Fruit fly (Drosophila melanogaster) whole organism, embryonic: ENCODE results near the gene Fdh.
A peak's percentile ranks its signal among the peaks of the same experiment; 100 is the strongest.

ENCODE experiments used
- Ada2b ChIP-seq: fragments of 200-800 bp; sonication (Bioruptor generic); IDR thresholded peaks from 2 replicates; pipeline ENCODE4 v1.3.6; 2022; ENCODE audit warnings: missing biosample characterization, missing genetic modification characterization
- Bteb2 ChIP-seq: fragments of 200-800 bp; sonication (Bioruptor generic); optimal IDR thresholded peaks from 2 replicates; lab custom pipeline; 2016; ENCODE audit warnings: missing biosample characterization, missing genetic modification characterization
- CG10147 ChIP-seq: fragments of 200-800 bp; sonication (Bioruptor generic); optimal IDR thresholded peaks from 2 replicates; lab custom pipeline; 2019; ENCODE audit warnings: missing biosample characterization, mild to moderate bottlenecking, missing genetic modification characterization, moderate library complexity
- CG10654 ChIP-seq: fragments of 200-800 bp; sonication (Bioruptor generic); optimal IDR thresholded peaks from 2 replicates; lab custom pipeline; 2016; ENCODE audit warnings: missing biosample characterization, missing genetic modification characterization
- CG11456 ChIP-seq: fragments of 200-800 bp; sonication (Bioruptor generic); IDR thresholded peaks from 3 replicates; pipeline ENCODE4 v1.3.6; 2022; ENCODE audit warnings: missing biosample characterization, missing genetic modification characterization
- CG12659 ChIP-seq: fragments of 200-800 bp; sonication (Bioruptor generic); optimal IDR thresholded peaks from 3 replicates; lab custom pipeline; 2017; ENCODE audit warnings: mild to moderate bottlenecking, missing biosample characterization, missing genetic modification reagents, missing genetic modification characterization
- CG14441 ChIP-seq: fragments of 200-800 bp; sonication (Bioruptor generic); IDR thresholded peaks from 2 replicates; pipeline ENCODE4 v1.3.6; 2022; ENCODE audit warnings: missing biosample characterization, missing genetic modification characterization
- CG14965 ChIP-seq: fragments of 200-800 bp; sonication (Bioruptor generic); optimal IDR thresholded peaks from 2 replicates; lab custom pipeline; 2016; ENCODE audit warnings: missing biosample characterization, missing genetic modification characterization, borderline replicate concordance
- CG15514 ChIP-seq: fragments of 200-800 bp; sonication (Bioruptor generic); optimal IDR thresholded peaks from 3 replicates; lab custom pipeline; 2017; ENCODE audit warnings: missing biosample characterization, missing genetic modification characterization, mild to moderate bottlenecking, moderate library complexity, missing genetic modification reagents
- CG1602 ChIP-seq: fragments of 200-800 bp; sonication (Bioruptor generic); optimal IDR thresholded peaks from 3 replicates; lab custom pipeline; 2016; ENCODE audit warnings: missing biosample characterization, missing genetic modification characterization
- CG17361 ChIP-seq: fragments of 200-800 bp; sonication (Bioruptor generic); IDR thresholded peaks from 3 replicates; pipeline ENCODE4 v1.3.6; 2022; ENCODE audit warnings: missing biosample characterization, missing genetic modification characterization
- CG17912 ChIP-seq: fragments of 200-800 bp; sonication (Bioruptor generic); optimal IDR thresholded peaks from 2 replicates; lab custom pipeline; 2018; ENCODE audit warnings: missing biosample characterization, mild to moderate bottlenecking, missing genetic modification characterization
- CG2120 ChIP-seq: fragments of 200-800 bp; sonication (Bioruptor generic); optimal IDR thresholded peaks from 3 replicates; lab custom pipeline; 2016; ENCODE audit warnings: missing biosample characterization, missing genetic modification characterization
- CG34224 ChIP-seq: fragments of 200-800 bp; sonication (Bioruptor generic); IDR thresholded peaks from 3 replicates; pipeline ENCODE4 v1.3.6; 2022; ENCODE audit warnings: missing biosample characterization, missing genetic modification characterization; ENCODE audit not compliant: partially characterized antibody
- CG34422 ChIP-seq: fragments of 200-800 bp; sonication (Bioruptor generic); IDR thresholded peaks from 3 replicates; pipeline ENCODE4 v1.3.6; 2022; ENCODE audit warnings: missing biosample characterization, missing genetic modification characterization
- CG8290 ChIP-seq, 3 experiments: fragments of 200-800 bp; sonication (Bioruptor generic); optimal IDR thresholded peaks; 2 replicates each; lab custom pipeline; 2016 to 2019; ENCODE audit warnings: missing biosample characterization in 3 of 3, missing genetic modification characterization in 3 of 3, mild to moderate bottlenecking in 2 of 3, moderate library complexity in 1 of 3
- CG8924 ChIP-seq: fragments of 200-800 bp; optimal IDR thresholded peaks from 3 replicates; lab custom pipeline; 2019; ENCODE audit warnings: missing biosample characterization, mild to moderate bottlenecking, missing genetic modification characterization, moderate library complexity
- CG9609 ChIP-seq: fragments of 200-800 bp; sonication (Bioruptor generic); optimal IDR thresholded peaks from 3 replicates; lab custom pipeline; 2016; ENCODE audit warnings: missing biosample characterization, missing genetic modification characterization
- CHES-1-like ChIP-seq: fragments of 200-800 bp; sonication (Bioruptor generic); optimal IDR thresholded peaks from 2 replicates; lab custom pipeline; 2016; ENCODE audit warnings: missing biosample characterization, missing genetic modification characterization
- CTCF ChIP-seq: fragments of 200-800 bp; sonication (Bioruptor generic); optimal IDR thresholded peaks from 2 replicates; lab custom pipeline; 2017; ENCODE audit warnings: missing biosample characterization, mild to moderate bottlenecking, missing genetic modification characterization, moderate library complexity
- CoRest ChIP-seq: fragments of 200-800 bp; sonication (Bioruptor generic); optimal IDR thresholded peaks from 3 replicates; lab custom pipeline; 2018; ENCODE audit warnings: missing biosample characterization, mild to moderate bottlenecking, missing genetic modification characterization, moderate library complexity
- Dp ChIP-seq: fragments of 200-800 bp; sonication (Bioruptor generic); optimal IDR thresholded peaks from 2 replicates; lab custom pipeline; 2018; ENCODE audit warnings: missing biosample characterization, mild to moderate bottlenecking, missing genetic modification characterization, moderate library complexity
- Ets97D ChIP-seq: fragments of 200-800 bp; sonication (Bioruptor generic); optimal IDR thresholded peaks from 3 replicates; lab custom pipeline; 2016; ENCODE audit warnings: missing biosample characterization, missing genetic modification characterization
- Fer1 ChIP-seq: fragments of 200-800 bp; sonication (Bioruptor generic); optimal IDR thresholded peaks from 2 replicates; lab custom pipeline; 2017; ENCODE audit warnings: missing biosample characterization, mild to moderate bottlenecking, missing genetic modification characterization
- HLH54F ChIP-seq: fragments of 200-800 bp; sonication (Bioruptor generic); optimal IDR thresholded peaks from 3 replicates; lab custom pipeline; 2016; ENCODE audit warnings: missing biosample characterization, missing genetic modification characterization
- Lpt ChIP-seq: fragments of >200 bp; optimal IDR thresholded peaks from 2 replicates; lab custom pipeline; 2018; ENCODE audit warnings: missing biosample characterization, missing genetic modification characterization
- MBD-R2 ChIP-seq: fragments of 200-800 bp; sonication (Bioruptor generic); IDR thresholded peaks from 2 replicates; pipeline ENCODE4 v1.3.6; 2022; ENCODE audit warnings: missing biosample characterization, missing genetic modification characterization
- MESR4 ChIP-seq: fragments of 200-800 bp; sonication (Bioruptor generic); optimal IDR thresholded peaks from 2 replicates; lab custom pipeline; 2018; ENCODE audit warnings: missing biosample characterization, mild to moderate bottlenecking, missing genetic modification characterization, moderate library complexity
- Mrtf ChIP-seq: fragments of 200-800 bp; sonication (Bioruptor generic); IDR thresholded peaks from 3 replicates; pipeline ENCODE4 v1.3.6; 2022; ENCODE audit warnings: missing biosample characterization, missing genetic modification characterization
- Myb ChIP-seq: fragments of 200-800 bp; sonication (Bioruptor generic); optimal IDR thresholded peaks from 2 replicates; lab custom pipeline; 2016; ENCODE audit warnings: missing biosample characterization, missing genetic modification characterization
- Nf-YC ChIP-seq: fragments of 200-800 bp; optimal IDR thresholded peaks from 3 replicates; lab custom pipeline; 2019; ENCODE audit warnings: missing biosample characterization, mild to moderate bottlenecking, missing genetic modification characterization, moderate library complexity
- Ptx1 ChIP-seq: fragments of 200-800 bp; sonication (Bioruptor generic); IDR thresholded peaks from 2 replicates; pipeline ENCODE4 v1.3.6; 2022; ENCODE audit warnings: missing biosample characterization, missing genetic modification characterization
- Xrp1 ChIP-seq: fragments of 200-800 bp; sonication (Bioruptor generic); IDR thresholded peaks from 2 replicates; pipeline ENCODE4 v1.3.6; 2022; ENCODE audit warnings: missing biosample characterization, missing genetic modification characterization
- ase ChIP-seq: fragments of 200-800 bp; sonication (Bioruptor generic); IDR thresholded peaks from 3 replicates; pipeline ENCODE4 v1.3.6; 2022; ENCODE audit warnings: missing biosample characterization, missing genetic modification characterization
- da ChIP-seq: fragments of 200-800 bp; sonication (Bioruptor generic); optimal IDR thresholded peaks from 2 replicates; lab custom pipeline; 2016; ENCODE audit warnings: missing biosample characterization, missing genetic modification characterization
- ems ChIP-seq: fragments of 200-800 bp; sonication (Bioruptor generic); optimal IDR thresholded peaks from 3 replicates; lab custom pipeline; 2016; ENCODE audit warnings: missing biosample characterization, missing genetic modification characterization
- hbn ChIP-seq: fragments of 200-800 bp; sonication (Bioruptor generic); IDR thresholded peaks from 2 replicates; pipeline ENCODE4 v1.3.6; 2022; ENCODE audit warnings: missing biosample characterization, missing genetic modification characterization; ENCODE audit not compliant: partially characterized antibody
- hkb ChIP-seq, 2 experiments: fragments of 200-800 bp in 1 of 2; fragments of >200 bp in 1 of 2; sonication (Bioruptor generic) in 1 of 2; IDR thresholded peaks in 1 of 2; optimal IDR thresholded peaks in 1 of 2; 2 replicates each; pipeline versions ENCODE4 v1.3.6 to Lab custom; 2017 to 2022; ENCODE audit warnings: missing biosample characterization in 1 of 2, missing genetic modification characterization in 1 of 2
- ind ChIP-seq: fragments of 200-800 bp; sonication (Bioruptor generic); optimal IDR thresholded peaks from 3 replicates; lab custom pipeline; 2016; ENCODE audit warnings: missing biosample characterization, missing genetic modification characterization
- knrl ChIP-seq: fragments of 200-800 bp; sonication (Bioruptor generic); IDR thresholded peaks from 3 replicates; pipeline ENCODE4 v1.3.6; 2022; ENCODE audit warnings: missing biosample characterization, missing genetic modification characterization; ENCODE audit not compliant: partially characterized antibody
- nom ChIP-seq: fragments of 200-800 bp; sonication (Bioruptor generic); optimal IDR thresholded peaks from 2 replicates; lab custom pipeline; 2017; ENCODE audit warnings: missing biosample characterization, missing genetic modification characterization, mild to moderate bottlenecking, moderate library complexity, missing genetic modification reagents
- rib ChIP-seq: fragments of 200-800 bp; sonication (Bioruptor generic); IDR thresholded peaks from 2 replicates; pipeline ENCODE4 v1.3.6; 2022; ENCODE audit warnings: missing biosample characterization, missing genetic modification characterization
- salm ChIP-seq: fragments of 200-800 bp; sonication (Bioruptor generic); optimal IDR thresholded peaks from 2 replicates; lab custom pipeline; 2018; ENCODE audit warnings: missing biosample characterization, mild to moderate bottlenecking, missing genetic modification characterization
- sens ChIP-seq: fragments of 200-800 bp; sonication (Bioruptor generic); peaks from one replicate; lab custom pipeline; 2016; ENCODE audit warnings: missing biosample characterization, missing genetic modification characterization
- sr ChIP-seq: fragments of 200-800 bp; sonication (Bioruptor generic); IDR thresholded peaks from 3 replicates; pipeline ENCODE4 v1.3.6; 2022; ENCODE audit warnings: missing biosample characterization, missing genetic modification characterization
- unc-4 ChIP-seq: fragments of 200-800 bp; sonication (Bioruptor generic); IDR thresholded peaks from 2 replicates; pipeline ENCODE4 v1.3.6; 2022; ENCODE audit warnings: missing biosample characterization, missing genetic modification characterization; ENCODE audit not compliant: partially characterized antibody

The Fdh gene

DNA sequence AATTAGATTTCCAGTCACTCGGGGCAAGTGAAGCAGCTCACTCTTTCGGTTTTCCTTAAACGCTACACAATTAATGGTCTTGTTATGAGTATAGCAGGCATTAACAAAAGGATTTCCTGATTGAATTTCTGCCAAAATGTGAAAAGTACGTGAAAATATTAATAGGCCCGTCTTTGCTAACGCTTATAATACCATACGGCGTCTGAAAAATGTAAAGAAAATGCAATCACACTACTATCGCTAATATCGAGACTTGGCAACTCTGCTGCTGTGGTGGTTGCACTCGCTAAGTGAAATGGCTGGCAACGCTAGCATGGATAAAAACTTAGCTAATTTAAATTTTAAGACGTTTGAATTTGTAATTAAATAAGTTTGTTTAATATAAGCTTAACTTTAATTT, 21.1 kb upstream of the Fdh start, which contains the start of gene CG6621 (continued):
- peak; percentile 46 for TF ChIP-seq ems
- peak; percentile 9 for TF ChIP-seq Fer1 (GFP tag; lab: Kevin White, UChicago)
- TF ChIP-seq CG9609 (GFP tag; lab: Kevin White, UChicago): peak; percentile 56
- peak; percentile 58 for TF ChIP-seq CoRest (tag; lab: Kevin White, UChicago)
- TF ChIP-seq CG10147 (GFP tag; lab: Kevin White, UChicago): peak; percentile 13
- TF ChIP-seq Ets97D (GFP tag; lab: Kevin White, UChicago): peak; percentile 90
- peak; percentile 24 for TF ChIP-seq CG8290 (GFP tag; optimal IDR thresholded peaks at IDR 0.05; lab: Kevin White, UChicago)
- TF ChIP-seq CG8290 (tag; optimal IDR thresholded peaks at IDR 0.05; lab: Kevin White, UChicago): peak in 1 of 2 experiments; percentile 62
- TF ChIP-seq CG34224 (GFP tag; lab: Robert Waterston, UW): peak; percentile 52; the same call in 1 of the 3 replicates
- peak; percentile 64 for TF ChIP-seq MESR4
- TF ChIP-seq CG34422 (GFP tag; lab: Robert Waterston, UW): peak; percentile 43; the same call in 2 of the 3 replicates
- no peak for TF ChIP-seq Ada2b (GFP tag; lab: Robert Waterston, UW)
- TF ChIP-seq CG14965 (GFP tag; lab: Kevin White, UChicago): no peak
- no peak for TF ChIP-seq CG14441 (GFP tag; lab: Robert Waterston, UW)
- peak; percentile 20 for TF ChIP-seq CG8924 (tag; lab: Kevin White, UChicago)
- TF ChIP-seq CG11456 (GFP tag; lab: Robert Waterston, UW): 0 out of 3 replicates have a peak, but pooled peaks have one; percentile 23
- TF ChIP-seq MBD-R2 (GFP tag; lab: Robert Waterston, UW): peak; percentile 95
- TF ChIP-seq Myb: peak; percentile 95
- TF ChIP-seq CG12659 (GFP tag; lab: Kevin White, UChicago): peak; percentile 77
- no peak for TF ChIP-seq rib (GFP tag; lab: Robert Waterston, UW)
- TF ChIP-seq hkb (optimal IDR thresholded peaks at IDR 0.05; lab: Kevin White, UChicago): peak; percentile 28
- no peak for TF ChIP-seq hkb (GFP tag; IDR thresholded peaks at IDR 0.05; lab: Robert Waterston, UW)
- peak; percentile 70 for TF ChIP-seq CG15514 (GFP tag; lab: Kevin White, UChicago)
- peak; percentile 89 for TF ChIP-seq sens
- TF ChIP-seq CTCF (GFP tag; lab: Kevin White, UChicago): peak; percentile 66
- TF ChIP-seq Lpt: no peak
- peak; percentile 10 for TF ChIP-seq HLH54F (GFP tag; lab: Kevin White, UChicago)
- peak; percentile 30 for TF ChIP-seq CG17912 (GFP tag; lab: Kevin White, UChicago)
- no peak for TF ChIP-seq ase
- TF ChIP-seq CG2120: peak; percentile 61
- TF ChIP-seq ind: no peak
- TF ChIP-seq Bteb2 (GFP tag; lab: Kevin White, UChicago): no peak
- TF ChIP-seq CHES-1-like (GFP tag; lab: Kevin White, UChicago): peak; percentile 51

DNA sequence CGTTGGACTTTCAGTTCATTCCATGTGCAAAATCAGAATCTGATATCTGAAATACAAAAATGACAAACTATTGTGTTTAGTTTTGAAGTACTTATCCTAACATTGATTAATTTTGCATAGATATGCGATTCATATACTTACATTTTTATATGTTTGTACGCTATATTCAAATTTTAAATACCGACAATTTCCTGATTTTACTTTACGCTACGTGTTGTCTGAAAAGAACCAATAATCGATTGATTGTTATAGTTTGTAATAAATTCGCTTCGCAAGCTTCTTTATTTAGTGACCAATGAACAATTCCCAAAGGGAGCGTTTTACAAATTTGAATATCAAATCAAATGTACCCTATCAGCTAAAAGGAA, 17.3 kb upstream of the Fdh start, which contains the start of gene Ak3:
Ak3 (minus strand) TSS at position 69 of the 368 bp plus-strand sequence.
- TF ChIP-seq da (GFP tag; lab: Kevin White, UChicago): no peak
- TF ChIP-seq unc-4: 0 out of 2 replicates have a peak, but pooled peaks have one; percentile 3
- TF ChIP-seq sens: peak; percentile 43

DNA sequence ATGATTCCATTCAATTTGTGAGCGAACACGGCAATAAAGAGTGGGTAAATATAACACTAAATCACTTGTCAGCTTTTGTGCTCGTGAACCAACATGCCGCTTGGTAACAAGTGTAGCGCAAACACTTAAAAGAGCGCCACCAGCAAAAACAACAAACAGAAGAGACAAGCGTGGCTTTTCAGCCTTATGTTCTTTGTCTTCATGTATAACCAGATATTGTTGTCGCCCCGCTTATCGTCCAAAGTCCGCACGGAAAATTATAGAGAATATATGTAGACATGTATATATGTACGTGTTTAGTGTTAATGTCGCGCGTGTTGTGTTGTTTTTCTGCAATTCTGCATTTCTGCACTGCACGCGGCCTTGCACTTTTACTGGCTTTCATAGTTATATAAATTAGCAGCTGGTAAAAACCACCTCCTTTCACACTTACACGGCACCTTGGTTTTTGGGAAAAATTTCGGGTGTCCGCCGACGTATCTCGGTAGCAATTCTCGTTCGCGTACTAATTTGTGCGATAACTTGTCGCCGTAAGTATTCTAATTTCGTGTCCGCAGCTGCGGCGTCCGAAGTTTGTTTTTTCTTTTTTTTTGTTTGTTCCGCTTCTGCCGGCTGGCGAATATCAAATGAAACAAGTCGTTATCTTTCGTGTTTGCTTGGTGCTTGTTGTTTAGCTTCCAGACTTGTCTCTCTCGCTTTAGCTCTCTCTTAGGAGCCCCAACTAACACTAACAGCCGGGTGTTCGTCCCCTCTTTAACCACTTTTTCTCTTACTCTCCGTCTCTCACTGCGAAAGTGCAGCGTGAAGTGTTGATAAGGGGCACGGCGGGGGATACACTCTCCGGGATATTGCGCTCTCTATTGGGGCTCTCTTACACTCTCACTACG, 16.7 kb upstream of the Fdh start:
- TF ChIP-seq knrl (no peak), Dp (GFP tag; lab: Kevin White, UChicago) (no peak), CG1602 (GFP tag; lab: Kevin White, UChicago) (no peak), nom (peak; percentile 99), Xrp1 (GFP tag; lab: Robert Waterston, UW) (peak; percentile 19; the same call in 1 of the 2 replicates), CHES-1-like (GFP tag; lab: Kevin White, UChicago) (no peak), sr (GFP tag; lab: Robert Waterston, UW) (0 out of 3 replicates have a peak, but pooled peaks have one; percentile 4), CG10654 (no peak), Ptx1 (no peak; the same call in 1 of the 2 replicates), CG17361 (GFP tag; lab: Robert Waterston, UW) (peak; percentile 39; the same call in 1 of the 3 replicates), hbn (GFP tag; lab: Robert Waterston, UW) (no peak; the same call in 1 of the 2 replicates), Nf-YC (tag; lab: Kevin White, UChicago) (no peak), CG8290 (GFP tag; optimal IDR thresholded peaks at IDR 0.05; lab: Kevin White, UChicago) (no peak), CG8290 (tag; optimal IDR thresholded peaks at IDR 0.05; lab: Kevin White, UChicago) (peak in 1 of 2 experiments; percentile 65), salm (no peak), Mrtf (no peak)
